Worm (Caenorhabditis elegans): ENCODE data around the gene srv-8.
A peak's percentile ranks its signal among the peaks of the same experiment; 100 is the strongest.

Gene srv-8

DNA sequence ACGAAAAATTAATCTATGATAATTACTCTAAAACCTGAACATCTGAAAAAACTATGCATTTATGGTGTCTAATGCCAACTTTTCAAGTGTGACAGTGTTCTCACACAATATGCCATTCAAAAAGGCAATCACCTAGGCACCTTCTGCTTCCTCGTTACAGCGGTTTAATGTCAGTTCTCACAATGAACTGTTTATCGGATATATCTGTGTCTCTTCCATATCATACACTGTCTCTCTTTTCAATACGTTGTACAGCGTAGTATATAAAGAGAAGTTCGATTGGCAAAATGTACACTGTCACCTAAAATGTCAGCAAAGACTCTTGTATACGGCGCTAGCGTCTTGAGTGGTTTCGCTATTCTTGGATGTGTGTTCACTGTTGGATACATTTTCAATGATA lies 21.1 kb upstream of the srv-8 start, which contains the start of gene col-162:
col-162 (plus strand) TSS at position 301 of the 400 bp plus-strand sequence.
- TF ChIP-seq rnt-1 (tag; optimal IDR thresholded peaks at IDR 0.05) (no peak), ceh-14 (tag; optimal IDR thresholded peaks at IDR 0.05) (no peak), T23F11.4 (GFP tag; optimal IDR thresholded peaks at IDR 0.05) (no peak), dve-1 (tag; optimal IDR thresholded peaks at IDR 0.05) (no peak), npax-4 (tag; optimal IDR thresholded peaks at IDR 0.05) (no peak), tbx-2 (tag; optimal IDR thresholded peaks at IDR 0.05) (no peak), F13H6.1 (tag; optimal IDR thresholded peaks at IDR 0.05) (no peak)

DNA sequence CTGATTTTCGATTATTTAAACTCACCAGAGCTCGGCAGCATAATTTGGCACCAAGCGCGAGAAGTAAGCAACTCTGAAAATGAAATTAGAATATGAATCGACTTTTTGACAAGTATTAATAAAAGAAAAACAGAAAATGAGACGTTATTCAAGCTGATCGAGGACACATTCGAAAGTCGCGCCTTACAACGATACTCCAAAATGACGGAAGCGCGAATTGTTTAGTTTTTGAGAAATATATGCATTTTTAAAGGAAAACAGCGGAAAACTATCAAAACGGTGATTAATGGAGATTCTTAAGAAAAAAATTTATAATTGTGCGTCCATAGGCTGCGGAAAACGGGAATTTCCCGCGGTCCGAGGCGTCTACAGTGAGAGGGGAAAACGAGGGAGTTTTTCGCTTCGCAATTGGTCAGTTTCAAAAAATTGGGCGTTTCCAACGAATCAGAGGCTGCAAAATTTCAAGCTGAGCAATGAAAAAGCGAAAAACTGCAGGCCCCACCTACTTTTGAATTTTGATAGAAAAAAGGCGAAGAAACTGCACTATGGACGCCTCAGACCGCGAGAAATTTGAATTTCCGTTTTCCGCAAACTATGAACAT lies 17.0 kb upstream of the srv-8 start, which contains the start of gene mes-4:
mes-4 (minus strand) TSS at position 73 of the 602 bp plus-strand sequence.
- peak; percentile 85 for TF ChIP-seq nfya-1 (tag; optimal IDR thresholded peaks at IDR 0.05)
- TF ChIP-seq ceh-2 (tag; optimal IDR thresholded peaks at IDR 0.05), result no peak

DNA sequence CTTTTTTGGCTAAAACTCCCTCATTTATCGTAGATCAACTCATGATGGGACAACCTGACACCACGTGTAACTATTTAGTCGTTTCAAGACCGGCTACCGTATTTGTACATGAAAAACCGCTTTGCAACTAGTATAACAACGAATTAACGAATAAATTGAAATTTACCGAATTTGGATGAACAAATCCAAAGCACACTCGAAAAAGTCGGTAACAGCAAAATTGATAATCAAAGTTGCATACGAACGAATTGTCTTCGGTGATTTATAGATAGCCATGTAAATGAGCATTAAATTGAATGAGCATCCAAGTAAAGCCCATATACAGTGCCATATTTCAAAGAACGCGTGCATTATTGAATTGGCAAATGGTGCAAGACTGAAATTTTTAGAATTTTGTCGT lies 11.8 kb upstream of the srv-8 start, which contains the start of gene srd-17:
srd-17 (minus strand) TSS at position 351 of the 400 bp plus-strand sequence.
- no peak for TF ChIP-seq ceh-2 (tag; optimal IDR thresholded peaks at IDR 0.05)
- TF ChIP-seq C08G9.2 (tag; optimal IDR thresholded peaks at IDR 0.05), result no peak
- no peak for TF ChIP-seq syd-9 (tag; optimal IDR thresholded peaks at IDR 0.05)
- no peak for TF ChIP-seq sox-4 (tag; optimal IDR thresholded peaks at IDR 0.05)
- TF ChIP-seq nhr-232 (tag; optimal IDR thresholded peaks at IDR 0.05), result no peak
- no peak for TF ChIP-seq zip-5 (tag; optimal IDR thresholded peaks at IDR 0.05)
- TF ChIP-seq ceh-34 (tag; optimal IDR thresholded peaks at IDR 0.05), result no peak
- no peak for TF ChIP-seq C38D4.7 (GFP tag; optimal IDR thresholded peaks at IDR 0.05)
- no peak for TF ChIP-seq unc-55 (GFP tag; optimal IDR thresholded peaks at IDR 0.05)
- TF ChIP-seq pag-3 (tag; optimal IDR thresholded peaks at IDR 0.05; ENCODE audit: borderline replicate concordance), result no peak
- no peak for TF ChIP-seq sox-2 (GFP tag; IDR thresholded peaks at IDR 0.05)
- no peak for TF ChIP-seq nhr-11 (tag; optimal IDR thresholded peaks at IDR 0.05)
- TF ChIP-seq ceh-19 (GFP tag; optimal IDR thresholded peaks at IDR 0.05), result no peak
- TF ChIP-seq hlh-13 (GFP tag; optimal IDR thresholded peaks at IDR 0.05), result no peak
- no peak for TF ChIP-seq dve-1 (tag; optimal IDR thresholded peaks at IDR 0.05)
- TF ChIP-seq ama-1 (optimal IDR thresholded peaks at IDR 0.05), result no peak

DNA sequence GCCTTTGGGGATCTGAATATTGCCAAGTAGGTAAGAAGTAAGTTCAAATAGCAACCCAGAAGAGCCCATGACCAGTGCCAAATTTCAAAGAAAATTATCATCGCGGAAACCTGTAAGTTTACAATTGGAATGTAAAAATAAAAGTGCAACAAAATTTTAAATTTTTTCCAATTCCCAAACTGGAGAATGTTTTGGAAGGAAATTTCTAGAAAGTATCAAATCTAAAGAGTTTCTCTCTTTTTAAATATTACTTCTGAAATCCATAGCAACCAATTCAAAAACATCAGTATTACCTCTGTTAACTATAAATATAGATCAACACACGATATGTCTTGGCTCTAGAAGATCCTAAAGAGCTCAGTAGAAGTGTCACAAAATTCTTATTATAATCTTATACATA lies 8.1 kb upstream of the srv-8 start, which contains the start of gene srd-19:
srd-19 (minus strand) TSS at position 101 of the 400 bp plus-strand sequence.
- no peak for TF ChIP-seq eyg-1 (tag; optimal IDR thresholded peaks at IDR 0.05)
- no peak for TF ChIP-seq madf-2 (tag; optimal IDR thresholded peaks at IDR 0.05)
- no peak for TF ChIP-seq K02D7.2 (tag; optimal IDR thresholded peaks at IDR 0.05)
- no peak for TF ChIP-seq zip-5 (tag; optimal IDR thresholded peaks at IDR 0.05)
- no peak for TF ChIP-seq ceh-18 (tag; optimal IDR thresholded peaks at IDR 0.05)
- TF ChIP-seq nhr-11 (tag; optimal IDR thresholded peaks at IDR 0.05), result no peak
- TF ChIP-seq hlh-15 (tag; optimal IDR thresholded peaks at IDR 0.05), result no peak
- TF ChIP-seq lim-6 (tag; optimal IDR thresholded peaks at IDR 0.05), result no peak
- TF ChIP-seq syd-9 (tag; optimal IDR thresholded peaks at IDR 0.05), result no peak
- TF ChIP-seq hlh-30 (tag; optimal IDR thresholded peaks at IDR 0.05; ENCODE audit: insufficient read depth), result no peak
- TF ChIP-seq sox-4 (tag; optimal IDR thresholded peaks at IDR 0.05), result no peak
- no peak for TF ChIP-seq ceh-31 (tag; optimal IDR thresholded peaks at IDR 0.05)
- TF ChIP-seq dve-1 (tag; optimal IDR thresholded peaks at IDR 0.05), result no peak
- no peak for TF ChIP-seq hlh-6 (tag; optimal IDR thresholded peaks at IDR 0.05)
- no peak for TF ChIP-seq ztf-16 (tag; optimal IDR thresholded peaks at IDR 0.05)
- no peak for TF ChIP-seq rnt-1 (tag; optimal IDR thresholded peaks at IDR 0.05)
- no peak for TF ChIP-seq dmd-4 (tag; optimal IDR thresholded peaks at IDR 0.05; ENCODE audit: borderline replicate concordance)
- TF ChIP-seq hlh-8 (tag; optimal IDR thresholded peaks at IDR 0.05), result no peak
- no peak for TF ChIP-seq C38D4.7 (GFP tag; optimal IDR thresholded peaks at IDR 0.05)
- TF ChIP-seq ceh-24 (tag; optimal IDR thresholded peaks at IDR 0.05), result no peak

Measured in whole organism, late embryonic.